Worm (Caenorhabditis elegans): ENCODE data around the gene ccep-97.

ccep-97 gene

DNA sequence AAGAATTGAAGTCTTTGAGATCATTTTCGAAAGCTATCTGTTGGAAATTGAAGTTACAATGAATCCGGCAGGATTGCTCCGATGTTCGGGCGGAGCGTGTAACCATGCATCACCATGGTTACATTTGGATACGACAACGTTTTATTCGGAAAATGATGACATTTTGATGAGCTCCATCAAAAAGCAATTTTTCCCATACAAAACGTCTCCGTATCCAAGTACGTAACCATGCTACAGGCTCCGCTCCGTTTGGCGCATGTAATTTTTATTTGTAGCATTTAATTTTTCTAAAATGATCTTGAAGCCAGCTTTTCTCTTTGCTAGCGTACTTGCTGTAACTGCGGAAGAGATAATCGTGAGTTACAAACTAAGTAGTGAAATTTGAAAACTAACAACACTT lies 24.1 kb upstream of the ccep-97 start, which contains the start of the genes cwp-2 and cwp-3:
Gene cwp-2, minus strand, starts transcription at position 101 of the 400 bp plus-strand sequence.
Gene cwp-3, plus strand, starts transcription at position 293 of the 400 bp plus-strand sequence.
- no peak for TF ChIP-seq cebp-1 (GFP tag; IDR thresholded peaks at IDR 0.05)
- TF ChIP-seq cebp-1 (tag; optimal IDR thresholded peaks at IDR 0.05), result no peak
- TF ChIP-seq unc-130 (GFP tag; optimal IDR thresholded peaks at IDR 0.05), result no peak
- TF ChIP-seq ztf-6 (GFP tag; IDR thresholded peaks at IDR 0.05), result no peak

DNA sequence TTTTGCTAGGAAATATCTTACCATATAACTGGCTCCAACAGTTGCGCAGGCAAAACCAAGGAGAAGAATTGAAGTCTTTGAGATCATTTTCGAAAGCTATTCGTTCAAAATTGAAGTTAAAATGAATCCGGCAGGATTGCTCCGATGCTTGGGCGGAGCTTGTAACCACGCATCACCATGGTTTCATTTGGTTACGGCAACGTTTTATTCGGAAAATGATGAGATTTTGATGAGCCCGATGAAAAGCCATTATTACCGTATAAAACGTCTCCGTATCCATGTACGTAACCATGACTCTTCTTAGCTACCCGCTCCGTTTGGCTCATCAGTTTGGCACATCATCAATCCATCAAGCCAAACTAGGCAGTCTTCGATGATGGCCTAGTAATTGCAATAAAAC lies 22.7 kb upstream of the ccep-97 start, which contains the start of gene cwp-1:
Gene cwp-1, minus strand, starts transcription at position 101 of the 400 bp plus-strand sequence.
- no peak for TF ChIP-seq aptf-3 (GFP tag; IDR thresholded peaks at IDR 0.05)
- TF ChIP-seq aptf-2 (GFP tag; conservative IDR thresholded peaks at IDR 0.05), result no peak
- no peak for TF ChIP-seq ztf-26 (tag; optimal IDR thresholded peaks at IDR 0.05)
- no peak for TF ChIP-seq xnd-1 (tag; optimal IDR thresholded peaks at IDR 0.05)
- no peak for TF ChIP-seq ceh-27 (GFP tag; optimal IDR thresholded peaks at IDR 0.05)
- TF ChIP-seq rcor-1 (GFP tag; IDR thresholded peaks at IDR 0.05), result no peak
- no peak for TF ChIP-seq nfya-2 (GFP tag; IDR thresholded peaks at IDR 0.05)
- TF ChIP-seq K11D2.4 (GFP tag; IDR thresholded peaks at IDR 0.05), result no peak
- TF ChIP-seq lsl-1 (GFP tag; optimal IDR thresholded peaks at IDR 0.05), result no peak
- TF ChIP-seq ccch-3 (GFP tag; optimal IDR thresholded peaks at IDR 0.05), result no peak
- TF ChIP-seq dpl-1 (GFP tag; optimal IDR thresholded peaks at IDR 0.05), result no peak
- no peak for TF ChIP-seq F22D6.2 (tag; optimal IDR thresholded peaks at IDR 0.05)

DNA sequence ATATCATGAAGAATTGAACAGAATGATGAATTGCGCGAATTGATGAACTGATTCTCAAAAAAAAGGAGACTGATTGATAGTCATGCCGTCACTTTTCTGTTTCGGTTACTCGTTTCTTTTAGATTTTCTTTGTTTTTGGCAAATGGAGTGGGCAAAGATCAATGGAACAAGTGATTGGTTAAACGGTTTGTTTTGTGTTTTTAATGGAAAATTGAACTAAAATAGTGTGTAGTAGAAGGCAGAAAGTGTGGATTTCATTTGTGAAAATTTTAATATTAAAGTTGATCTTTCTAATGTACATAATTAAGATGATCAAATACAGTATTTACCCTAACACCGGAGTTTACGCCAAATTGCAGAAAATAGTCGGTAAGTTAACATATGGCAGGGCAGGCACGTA lies 21.4 kb upstream of the ccep-97 start, which contains the start of gene nas-9:
Gene nas-9, minus strand, starts transcription at position 101 of the 400 bp plus-strand sequence.
- TF ChIP-seq ceh-27 (GFP tag; optimal IDR thresholded peaks at IDR 0.05) (no peak), pha-4 (tag; optimal IDR thresholded peaks at IDR 0.05) (no peak), ceh-40 (GFP tag; IDR thresholded peaks at IDR 0.05) (no peak), hmg-1.2 (GFP tag; IDR thresholded peaks at IDR 0.05) (no peak), rpc-1 (optimal IDR thresholded peaks at IDR 0.05) (no peak), rpc-1 (tag; optimal IDR thresholded peaks at IDR 0.05) (no peak), F52B5.7 (tag; optimal IDR thresholded peaks at IDR 0.05) (no peak)

DNA sequence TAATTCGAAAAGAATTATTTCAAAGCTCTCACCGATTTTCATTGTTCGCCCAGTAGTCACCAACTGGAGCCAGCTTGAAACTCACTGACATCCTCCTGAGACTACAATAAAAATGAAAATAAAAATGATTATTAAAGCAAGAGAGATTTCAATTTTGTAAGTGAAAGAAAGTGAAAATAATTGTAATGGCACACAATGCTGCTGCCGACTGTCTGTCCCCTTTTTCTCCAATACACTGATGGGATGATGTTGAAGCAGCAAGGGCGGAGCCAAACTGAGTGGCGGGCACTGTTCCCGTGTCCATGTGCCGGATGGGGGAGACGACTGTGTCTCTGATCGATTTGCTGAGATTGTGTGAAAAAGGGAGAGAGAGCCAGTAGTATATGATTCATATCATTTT lies 15.8 kb upstream of the ccep-97 start, which contains the start of gene C37H5.14:
Gene C37H5.14, minus strand, starts transcription at position 101 of the 400 bp plus-strand sequence.
- TF ChIP-seq zfh-2 (GFP tag; conservative IDR thresholded peaks at IDR 0.05), result peak; percentile 54; the same call in 1 of the 2 replicates
- no peak for TF ChIP-seq lin-26 (GFP tag; IDR thresholded peaks at IDR 0.05)

ce11 chrV:4826710-4827380 lies 8.4 kb upstream of the ccep-97 start, which contains the start of the genes hsp-6 and C37H5.5:
Gene hsp-6 (minus strand): TSS chrV:4826760.
Gene C37H5.5 (plus strand): TSS chrV:4827360.
- TF ChIP-seq lag-1 (GFP tag; IDR thresholded peaks at IDR 0.05) (no peak), B0336.3 (GFP tag; IDR thresholded peaks at IDR 0.05) (peak; percentile 79), F55B11.4 (tag; optimal IDR thresholded peaks at IDR 0.05; ENCODE audit: borderline replicate concordance, insufficient read depth) (no peak), nfya-1 (tag; optimal IDR thresholded peaks at IDR 0.05; ENCODE audit: borderline replicate concordance, insufficient read depth) (no peak), C17E4.6 (GFP tag; IDR thresholded peaks at IDR 0.05) (0 out of 2 replicates have a peak, but pooled peaks have one; percentile 63), ZK185.1 (tag; optimal IDR thresholded peaks at IDR 0.05; ENCODE audit: poor library complexity, severe bottlenecking) (peak; percentile 54), lin-26 (GFP tag; IDR thresholded peaks at IDR 0.05) (peak; percentile 64; the same call in 1 of the 2 replicates), attf-6 (GFP tag; IDR thresholded peaks at IDR 0.05) (no peak), him-1 (tag; optimal IDR thresholded peaks at IDR 0.05) (no peak), xnd-1 (tag; optimal IDR thresholded peaks at IDR 0.05) (peak; percentile 52), cebp-1 (GFP tag; IDR thresholded peaks at IDR 0.05) (peak; percentile 46; the same call in 1 of the 2 replicates), cebp-1 (tag; optimal IDR thresholded peaks at IDR 0.05) (peak; percentile 82), nhr-179 (tag; optimal IDR thresholded peaks at IDR 0.05) (no peak), madf-10 (tag; optimal IDR thresholded peaks at IDR 0.05) (peak; percentile 56), sea-2 (GFP tag; IDR thresholded peaks at IDR 0.05) (no peak), K12H6.12 (tag; optimal IDR thresholded peaks at IDR 0.05) (peak; percentile 22), ztf-26 (tag; optimal IDR thresholded peaks at IDR 0.05) (peak; percentile 38), mes-4 (tag; optimal IDR thresholded peaks at IDR 0.05) (no peak), sdz-38 (tag; optimal IDR thresholded peaks at IDR 0.05) (no peak), tlf-1 (GFP tag; optimal IDR thresholded peaks at IDR 0.05) (peak; percentile 89), mcd-1 (GFP tag; IDR thresholded peaks at IDR 0.05) (peak; percentile 77), efl-1 (GFP tag; optimal IDR thresholded peaks at IDR 0.05) (peak; percentile 45), madf-8 (GFP tag; conservative IDR thresholded peaks at IDR 0.05) (peak; percentile 75)

Data from whole organism, young adult.